Worm (Caenorhabditis elegans): Measurements from ENCODE around the gene ZC190.5.

DNA sequence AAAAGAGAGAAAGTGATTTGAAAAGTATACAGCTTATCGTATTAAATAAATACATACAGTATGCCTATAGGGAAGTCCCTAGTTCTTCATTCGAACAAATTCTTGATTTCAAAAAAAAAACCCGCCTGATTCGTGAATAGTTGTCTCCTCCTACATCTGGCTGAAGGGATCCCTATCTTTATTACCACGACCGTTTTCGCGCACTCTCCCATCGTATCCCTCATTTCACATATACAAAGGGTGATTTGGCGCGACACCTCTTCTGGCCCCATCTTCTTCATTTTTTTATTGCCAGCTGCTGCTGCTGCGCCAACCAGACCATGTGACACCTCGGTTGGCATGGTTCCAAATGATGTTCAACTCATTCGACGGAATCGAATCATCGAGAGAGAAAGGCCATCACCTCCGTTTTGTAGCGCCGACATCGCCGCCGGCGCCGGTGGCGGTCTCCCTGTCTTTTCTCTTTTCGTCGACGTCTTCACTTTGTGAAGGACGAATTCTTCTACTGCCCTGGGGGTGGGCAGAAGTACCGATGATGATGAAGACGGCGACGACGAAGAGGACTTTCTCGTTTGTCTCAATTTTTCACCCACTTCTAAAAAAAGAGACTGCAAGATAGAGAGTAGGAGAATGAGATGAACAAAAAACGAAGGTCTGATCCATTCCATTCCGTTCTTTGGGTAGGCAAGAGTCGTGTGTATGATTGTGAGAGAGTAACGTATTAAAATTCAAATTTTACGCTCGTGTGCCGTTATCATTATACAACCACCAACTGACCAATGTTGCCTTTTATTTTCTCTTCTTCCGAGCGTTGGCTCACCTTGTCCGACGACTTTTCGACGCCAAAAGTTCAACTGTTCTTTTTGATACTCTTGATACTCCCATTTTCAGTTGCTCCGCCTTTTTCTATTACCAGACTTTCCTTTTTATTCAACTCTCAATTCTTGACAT, 11.1 kb downstream of the ZC190.5 start:
- no peak for TF ChIP-seq npax-4 (tag; optimal IDR thresholded peaks at IDR 0.05)
- no peak for TF ChIP-seq fkh-10 (GFP tag; optimal IDR thresholded peaks at IDR 0.05)
- TF ChIP-seq pqm-1 (tag; optimal IDR thresholded peaks at IDR 0.05) = no peak
- TF ChIP-seq dve-1 (tag; optimal IDR thresholded peaks at IDR 0.05) = no peak
- TF ChIP-seq pha-4 (tag; optimal IDR thresholded peaks at IDR 0.05) = no peak
